Worm (Caenorhabditis elegans) whole organism, midembryonic: ENCODE data around the gene pqn-29.

Experiments
- T22C8.4 ChIP-seq: fragments of 200-800 bp; sonication (Bioruptor generic); IDR thresholded peaks from 2 replicates; pipeline ENCODE4 v1.3.6; 2022; ENCODE audit warnings: missing genetic modification characterization, missing compliant biosample characterization
- cog-1 ChIP-seq: sonication (generic microtip); optimal IDR thresholded peaks from 2 replicates; lab custom pipeline; 2016; ENCODE audit warnings: missing genetic modification characterization, missing compliant biosample characterization
- flt-1 ChIP-seq: fragments of 200-800 bp; sonication (Bioruptor generic); IDR thresholded peaks from 2 replicates; pipeline ENCODE4 v1.3.6; 2022; ENCODE audit warnings: missing genetic modification characterization, missing compliant biosample characterization
- klf-2 ChIP-seq: fragments of 200-800 bp; sonication (Bioruptor generic); conservative IDR thresholded peaks from 2 replicates; pipeline ENCODE4 v1.3.6; 2022; ENCODE audit warnings: missing genetic modification reagents, missing genetic modification characterization, missing compliant biosample characterization
- med-1 ChIP-seq: sonication (generic microtip); optimal IDR thresholded peaks from 2 replicates; lab custom pipeline; 2017; ENCODE audit warnings: missing genetic modification characterization, mild to moderate bottlenecking, missing compliant biosample characterization, antibody characterized with exemption, missing genetic modification reagents; ENCODE audit not compliant: insufficient read depth
- ref-1 ChIP-seq: fragments of 200-800 bp; sonication (Bioruptor generic); conservative IDR thresholded peaks from 2 replicates; pipeline ENCODE4 v1.3.6; 2022; ENCODE audit warnings: missing genetic modification reagents, missing genetic modification characterization, missing compliant biosample characterization
- tab-1 ChIP-seq: fragments of 200-800 bp; sonication (Bioruptor generic); IDR thresholded peaks from 2 replicates; pipeline ENCODE4 v1.3.6; 2022; ENCODE audit warnings: missing genetic modification characterization, missing compliant biosample characterization
- ztf-23 ChIP-seq: fragments of 200-800 bp; sonication (Bioruptor generic); IDR thresholded peaks from 2 replicates; pipeline ENCODE4 v1.3.6; 2022; ENCODE audit warnings: missing genetic modification reagents, missing genetic modification characterization, missing compliant biosample characterization
- ztf-29 ChIP-seq: fragments of 200-800 bp; sonication (Bioruptor generic); IDR thresholded peaks from 2 replicates; pipeline ENCODE4 v1.3.6; 2022; ENCODE audit warnings: missing genetic modification reagents, missing genetic modification characterization, missing compliant biosample characterization

The pqn-29 gene

DNA sequence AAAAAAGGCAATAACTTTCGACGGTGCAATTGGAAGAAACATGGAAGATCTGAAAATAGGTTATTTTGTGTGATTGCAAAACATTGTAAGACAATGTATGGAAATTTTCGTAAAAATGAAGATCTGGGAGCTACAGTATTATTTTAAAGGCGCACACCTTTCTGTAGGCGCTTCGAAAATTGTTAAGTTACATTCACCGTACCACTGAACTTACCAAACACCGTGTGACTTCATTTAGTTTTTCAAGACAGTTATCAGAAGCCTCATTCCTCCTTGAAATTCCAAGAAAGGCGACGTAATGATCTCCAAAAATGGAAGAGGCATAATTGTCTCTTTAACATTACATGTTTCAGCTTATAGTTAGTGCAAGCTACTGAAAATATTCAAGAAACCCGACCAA, 7.8 kb upstream of the pqn-29 start:
- no peak for TF ChIP-seq ref-1 (GFP tag; lab: Robert Waterston, UW)
- no peak for TF ChIP-seq ztf-29 (GFP tag; lab: Robert Waterston, UW)
- TF ChIP-seq cog-1: no peak
- no peak for TF ChIP-seq tab-1 (GFP tag; lab: Robert Waterston, UW)
- no peak for TF ChIP-seq flt-1 (GFP tag; lab: Robert Waterston, UW)
- no peak for TF ChIP-seq ztf-23 (GFP tag; lab: Robert Waterston, UW)
- TF ChIP-seq klf-2 (GFP tag; lab: Robert Waterston, UW): no peak
- no peak for TF ChIP-seq med-1 (GFP tag; lab: Kevin White, UChicago)
- TF ChIP-seq T22C8.4 (GFP tag; lab: Robert Waterston, UW): no peak

DNA sequence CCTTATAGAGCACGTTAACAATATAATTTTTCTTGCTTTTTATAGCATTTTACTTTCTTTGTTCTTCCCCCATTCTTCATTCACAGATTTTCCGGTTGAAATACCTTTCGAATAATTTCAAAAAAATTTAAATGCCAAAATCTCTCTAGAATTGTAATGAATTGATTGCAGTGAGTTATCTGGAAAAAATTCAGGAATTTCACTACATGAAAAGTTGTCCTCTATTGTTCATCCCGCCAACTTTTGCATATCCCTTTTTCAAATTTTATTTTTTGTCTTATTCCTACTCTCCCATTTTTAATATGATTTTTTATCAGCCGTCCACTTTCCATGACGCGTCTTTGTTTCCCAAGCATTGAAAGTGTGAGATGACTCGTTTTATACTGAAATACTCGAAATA, 7.2 kb upstream of the pqn-29 start:
- TF ChIP-seq ztf-29 (GFP tag; lab: Robert Waterston, UW) (no peak), ref-1 (GFP tag; lab: Robert Waterston, UW) (no peak)

DNA sequence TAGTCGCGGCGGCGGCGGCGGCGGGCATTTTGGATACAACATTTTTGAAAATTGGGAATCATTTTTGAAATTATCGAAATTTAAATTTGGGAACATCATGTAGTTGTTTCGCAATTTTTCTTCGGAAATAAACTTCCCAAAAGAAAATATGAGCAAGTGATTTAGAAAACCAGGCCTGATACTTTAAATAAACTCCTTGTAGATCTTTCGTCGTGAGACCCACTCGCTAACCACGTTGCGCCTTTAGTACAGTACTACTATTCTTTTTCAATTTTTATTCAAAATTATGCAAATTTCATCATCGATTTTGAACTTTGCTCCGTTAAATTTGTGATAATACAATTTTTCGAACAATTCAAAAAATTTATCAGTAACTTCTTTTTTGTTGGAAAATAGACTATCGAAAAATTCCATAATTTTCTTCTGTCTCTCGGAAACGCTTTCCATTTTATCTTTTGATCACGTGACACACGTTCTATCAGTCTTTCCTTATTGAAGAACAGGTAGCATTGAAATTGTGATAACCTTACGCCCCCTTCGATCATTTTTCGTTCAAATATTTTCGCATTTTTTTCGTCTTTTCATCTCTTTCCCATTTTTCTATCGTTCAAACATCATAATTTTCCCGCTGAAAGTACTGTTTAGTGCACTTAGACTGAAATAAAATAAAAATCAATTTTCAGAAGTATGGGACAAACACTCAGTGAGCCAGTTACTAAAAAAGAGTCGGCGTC, 3.8 kb upstream of the pqn-29 start, which contains the start of gene ppm-2:
ppm-2 (plus strand) TSS at position 684 of the 734 bp plus-strand sequence.
- no peak for TF ChIP-seq cog-1
- no peak for TF ChIP-seq med-1 (GFP tag; lab: Kevin White, UChicago)
- no peak for TF ChIP-seq klf-2 (GFP tag; lab: Robert Waterston, UW)
- no peak for TF ChIP-seq T22C8.4 (GFP tag; lab: Robert Waterston, UW)

DNA sequence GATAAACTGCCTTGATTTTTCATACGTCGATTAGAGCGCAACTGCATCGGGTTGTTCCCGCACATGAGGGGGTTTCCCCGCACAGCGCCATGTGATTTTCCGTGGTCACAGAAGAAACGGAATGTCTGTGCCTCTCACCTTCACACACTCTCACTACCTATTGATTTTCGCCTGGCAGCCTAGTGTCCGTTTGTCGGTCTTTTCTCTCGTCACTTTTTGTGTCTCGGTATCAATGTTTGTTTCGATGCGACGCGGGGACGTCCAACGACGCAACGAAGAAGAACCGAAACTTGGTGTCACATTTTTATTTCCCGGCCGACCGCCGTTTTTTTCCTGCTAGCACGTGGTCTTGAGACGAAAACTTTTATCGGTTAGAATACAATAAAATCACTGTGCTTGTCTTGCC, 3.2 kb upstream of the pqn-29 start:
- 0 out of 2 replicates have a peak, but pooled peaks have one; percentile 26 for TF ChIP-seq ztf-23 (GFP tag; lab: Robert Waterston, UW)
- TF ChIP-seq ztf-29 (GFP tag; lab: Robert Waterston, UW): no peak
- peak; percentile 93 for TF ChIP-seq T22C8.4 (GFP tag; lab: Robert Waterston, UW)
- TF ChIP-seq cog-1: peak; percentile 83
- no peak for TF ChIP-seq klf-2 (GFP tag; lab: Robert Waterston, UW)

DNA sequence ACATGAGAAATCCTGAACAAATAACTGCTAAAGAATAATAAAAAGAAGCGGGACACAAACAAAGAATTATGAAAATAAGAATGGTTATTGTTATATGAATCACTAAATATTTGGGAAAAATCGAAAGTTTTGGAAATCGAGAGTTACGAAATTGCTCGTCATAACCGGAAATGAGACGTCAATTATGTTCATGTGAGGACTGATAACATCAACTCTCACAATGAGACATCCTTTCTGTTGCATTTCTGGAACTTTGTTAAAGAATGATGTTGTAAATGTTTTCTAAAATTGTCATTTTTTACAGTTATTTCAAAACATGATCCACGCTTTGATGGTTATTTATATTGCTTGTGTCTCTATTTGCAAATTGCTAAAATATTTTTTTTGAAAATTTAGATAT, 1.7 kb upstream of the pqn-29 start, which contains the start of gene T23F11.6:
T23F11.6 (minus strand) TSS at position 45 of the 400 bp plus-strand sequence.
- TF ChIP-seq T22C8.4 (GFP tag; lab: Robert Waterston, UW): no peak
- TF ChIP-seq med-1 (GFP tag; lab: Kevin White, UChicago): no peak
- TF ChIP-seq ref-1 (GFP tag; lab: Robert Waterston, UW): no peak
- no peak for TF ChIP-seq tab-1 (GFP tag; lab: Robert Waterston, UW)
- TF ChIP-seq flt-1 (GFP tag; lab: Robert Waterston, UW): no peak
- no peak for TF ChIP-seq klf-2 (GFP tag; lab: Robert Waterston, UW)
- no peak for TF ChIP-seq ztf-23 (GFP tag; lab: Robert Waterston, UW)
- TF ChIP-seq ztf-29 (GFP tag; lab: Robert Waterston, UW): no peak
- no peak for TF ChIP-seq cog-1

DNA sequence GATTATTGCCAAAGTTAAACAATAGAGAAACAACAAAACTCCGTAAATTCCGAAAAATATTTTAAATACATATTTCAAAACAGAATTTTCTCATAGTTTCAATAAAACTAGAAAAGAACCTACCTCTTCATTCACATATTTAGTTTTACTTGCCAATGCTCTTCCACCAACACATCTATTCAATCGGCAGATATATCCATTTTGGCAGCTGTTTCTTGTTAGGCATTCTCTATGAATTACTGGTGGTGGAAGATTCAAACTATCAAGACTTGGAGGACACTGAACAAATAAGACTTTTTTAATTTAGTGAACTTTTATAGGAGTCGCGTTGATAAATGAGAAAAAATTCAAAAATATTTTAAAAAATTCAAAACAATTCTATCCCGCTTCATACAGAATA, 1.2 kb upstream of the pqn-29 start:
- TF ChIP-seq flt-1 (GFP tag; lab: Robert Waterston, UW): no peak
- TF ChIP-seq cog-1: no peak
- no peak for TF ChIP-seq klf-2 (GFP tag; lab: Robert Waterston, UW)
- TF ChIP-seq T22C8.4 (GFP tag; lab: Robert Waterston, UW): no peak
- no peak for TF ChIP-seq med-1 (GFP tag; lab: Kevin White, UChicago)
- no peak for TF ChIP-seq ztf-23 (GFP tag; lab: Robert Waterston, UW)
- TF ChIP-seq ref-1 (GFP tag; lab: Robert Waterston, UW): no peak
- TF ChIP-seq ztf-29 (GFP tag; lab: Robert Waterston, UW): no peak

DNA sequence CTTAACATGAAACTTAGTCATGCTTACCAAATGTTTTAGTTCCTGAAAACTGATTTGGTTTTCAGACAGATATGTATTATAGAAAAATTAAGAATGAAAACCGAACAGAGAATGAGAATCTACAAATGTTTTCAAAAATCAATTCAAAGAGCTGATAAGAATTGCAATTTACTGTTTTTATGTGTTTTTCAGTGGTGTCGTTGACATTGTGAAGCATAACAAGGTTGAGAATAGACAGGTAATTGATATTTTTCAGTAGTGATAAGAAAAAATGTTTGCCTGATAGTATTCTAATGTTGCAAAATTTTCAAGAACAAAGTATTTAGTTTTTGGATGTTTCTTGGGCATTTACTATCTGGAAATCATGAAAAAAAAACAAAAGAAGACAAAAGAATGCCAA, 2.9 kb downstream of the pqn-29 start, which contains the start of gene pfas-1:
pfas-1 (minus strand) TSS at position 49 of the 400 bp plus-strand sequence.
- TF ChIP-seq tab-1 (GFP tag; lab: Robert Waterston, UW): no peak
- no peak for TF ChIP-seq ref-1 (GFP tag; lab: Robert Waterston, UW)
- TF ChIP-seq ztf-23 (GFP tag; lab: Robert Waterston, UW): no peak
- TF ChIP-seq ztf-29 (GFP tag; lab: Robert Waterston, UW): no peak
- TF ChIP-seq cog-1: no peak
- TF ChIP-seq med-1 (GFP tag; lab: Kevin White, UChicago): no peak
- no peak for TF ChIP-seq klf-2 (GFP tag; lab: Robert Waterston, UW)
- TF ChIP-seq flt-1 (GFP tag; lab: Robert Waterston, UW): no peak
- TF ChIP-seq T22C8.4 (GFP tag; lab: Robert Waterston, UW): no peak

DNA sequence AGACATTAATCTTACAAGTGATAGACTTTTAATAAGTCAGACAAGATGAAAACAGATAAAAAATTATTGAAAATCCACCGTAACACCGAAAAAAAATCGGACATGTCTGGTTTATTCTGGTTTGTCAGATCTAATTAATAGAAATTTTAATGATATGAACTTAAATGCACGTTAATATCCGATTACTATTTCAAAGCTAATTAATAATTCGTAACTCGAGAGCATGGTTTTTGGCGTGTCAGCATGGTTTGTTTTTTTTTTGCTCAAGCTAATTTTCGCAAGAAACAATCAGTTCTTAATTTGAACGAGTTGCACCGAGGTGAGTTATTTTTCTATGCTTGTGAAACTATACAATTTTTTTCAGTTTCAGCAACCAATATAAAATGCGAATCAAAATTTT, 11.2 kb downstream of the pqn-29 start, which contains the start of gene clec-153:
clec-153 (plus strand) TSS at position 301 of the 400 bp plus-strand sequence.
- TF ChIP-seq tab-1 (GFP tag; lab: Robert Waterston, UW): no peak
- TF ChIP-seq flt-1 (GFP tag; lab: Robert Waterston, UW): no peak
- no peak for TF ChIP-seq ref-1 (GFP tag; lab: Robert Waterston, UW)
- no peak for TF ChIP-seq cog-1
- TF ChIP-seq med-1 (GFP tag; lab: Kevin White, UChicago): no peak
- TF ChIP-seq ztf-29 (GFP tag; lab: Robert Waterston, UW): no peak
- TF ChIP-seq ztf-23 (GFP tag; lab: Robert Waterston, UW): no peak
- TF ChIP-seq T22C8.4 (GFP tag; lab: Robert Waterston, UW): no peak
- TF ChIP-seq klf-2 (GFP tag; lab: Robert Waterston, UW): no peak

DNA sequence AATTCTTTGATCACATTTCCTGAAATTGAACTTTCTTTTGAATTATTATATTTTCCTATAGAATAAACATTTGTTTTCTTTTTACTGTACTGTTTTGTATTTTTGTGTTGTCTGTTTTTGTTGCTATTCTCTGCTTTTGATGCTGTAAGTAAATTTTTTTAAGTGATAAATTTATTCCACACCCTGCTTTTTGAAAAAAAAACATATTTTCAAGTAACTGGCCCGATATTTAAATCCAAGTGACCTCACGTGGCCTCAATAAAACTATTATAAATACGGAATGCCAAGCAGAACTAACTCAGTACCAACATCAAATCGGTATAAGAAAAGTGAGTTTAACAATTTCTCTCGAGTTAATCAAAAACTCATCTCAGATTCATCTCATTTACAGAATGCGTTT, 18.0 kb downstream of the pqn-29 start, which contains the start of gene clec-151:
clec-151 (plus strand) TSS at position 301 of the 400 bp plus-strand sequence.
- TF ChIP-seq flt-1 (GFP tag; lab: Robert Waterston, UW): no peak
- no peak for TF ChIP-seq med-1 (GFP tag; lab: Kevin White, UChicago)
- TF ChIP-seq ztf-29 (GFP tag; lab: Robert Waterston, UW): no peak
- TF ChIP-seq ztf-23 (GFP tag; lab: Robert Waterston, UW): no peak
- TF ChIP-seq cog-1: no peak
- TF ChIP-seq ref-1 (GFP tag; lab: Robert Waterston, UW): no peak
- TF ChIP-seq klf-2 (GFP tag; lab: Robert Waterston, UW): no peak
- TF ChIP-seq tab-1 (GFP tag; lab: Robert Waterston, UW): no peak
- TF ChIP-seq T22C8.4 (GFP tag; lab: Robert Waterston, UW): no peak
